Fruit fly (Drosophila melanogaster) whole organism, embryonic: Measurements from ENCODE around the gene PpD6.

Experiments
- Bteb2 ChIP-seq: fragments of 200-800 bp; sonication (Bioruptor generic); optimal IDR thresholded peaks from 2 replicates; lab custom pipeline; 2016; ENCODE audit warnings: missing biosample characterization, missing genetic modification characterization
- CG10462 ChIP-seq: fragments of 200-800 bp; sonication (Bioruptor generic); optimal IDR thresholded peaks from 2 replicates; lab custom pipeline; 2016; ENCODE audit warnings: missing biosample characterization, missing genetic modification characterization
- CG11085 ChIP-seq: fragments of 200-800 bp; sonication (Bioruptor generic); IDR thresholded peaks from 2 replicates; pipeline ENCODE4 v1.3.6; 2022; ENCODE audit warnings: missing biosample characterization, missing genetic modification characterization
- CG12236 ChIP-seq: fragments of 200-800 bp; sonication (Bioruptor generic); optimal IDR thresholded peaks from 2 replicates; lab custom pipeline; 2016; ENCODE audit warnings: missing biosample characterization, missing genetic modification characterization
- CG12744 ChIP-seq: fragments of 200-800 bp; sonication (Bioruptor generic); optimal IDR thresholded peaks from 2 replicates; lab custom pipeline; 2016; ENCODE audit warnings: missing biosample characterization, missing genetic modification characterization
- CG14050 ChIP-seq: fragments of 200-800 bp; sonication (Bioruptor generic); IDR thresholded peaks from 3 replicates; pipeline ENCODE4 v1.3.6; 2022; ENCODE audit warnings: missing biosample characterization, missing genetic modification characterization
- CG15514 ChIP-seq: fragments of 200-800 bp; sonication (Bioruptor generic); optimal IDR thresholded peaks from 3 replicates; lab custom pipeline; 2017; ENCODE audit warnings: missing biosample characterization, missing genetic modification characterization, mild to moderate bottlenecking, moderate library complexity, missing genetic modification reagents
- CG17802 ChIP-seq: fragments of 200-800 bp; sonication (Bioruptor generic); optimal IDR thresholded peaks from 2 replicates; lab custom pipeline; 2018; ENCODE audit warnings: missing biosample characterization, mild to moderate bottlenecking, missing genetic modification characterization, moderate library complexity
- CG1792 ChIP-seq: fragments of 200-800 bp; sonication (Bioruptor generic); optimal IDR thresholded peaks from 2 replicates; lab custom pipeline; 2016; ENCODE audit warnings: missing biosample characterization, missing genetic modification characterization
- CG18476 ChIP-seq: fragments of 200-800 bp; sonication (Bioruptor generic); optimal IDR thresholded peaks from 2 replicates; lab custom pipeline; 2016; ENCODE audit warnings: missing biosample characterization, mild to moderate bottlenecking, missing genetic modification characterization
- CG18599 ChIP-seq: fragments of 200-800 bp; sonication (Bioruptor generic); optimal IDR thresholded peaks from 3 replicates; lab custom pipeline; 2017; ENCODE audit warnings: missing biosample characterization, missing genetic modification characterization, mild to moderate bottlenecking, moderate library complexity, missing genetic modification reagents
- CG34224 ChIP-seq: fragments of 200-800 bp; sonication (Bioruptor generic); IDR thresholded peaks from 3 replicates; pipeline ENCODE4 v1.3.6; 2022; ENCODE audit warnings: missing biosample characterization, missing genetic modification characterization; ENCODE audit not compliant: partially characterized antibody
- CG3726 ChIP-seq: fragments of 200-800 bp; sonication (Bioruptor generic); IDR thresholded peaks from 3 replicates; pipeline ENCODE4, ENCODE4 v1.3.6; 2022; ENCODE audit warnings: missing biosample characterization, missing genetic modification characterization
- CG4617 ChIP-seq: fragments of 200-800 bp; sonication (Bioruptor generic); optimal IDR thresholded peaks from 3 replicates; lab custom pipeline; 2016; ENCODE audit warnings: missing biosample characterization, missing genetic modification characterization, borderline replicate concordance
- CG7786 ChIP-seq: fragments of 200-800 bp; sonication (Bioruptor generic); optimal IDR thresholded peaks from 2 replicates; lab custom pipeline; 2016; ENCODE audit warnings: missing biosample characterization, missing genetic modification characterization
- CG9876 ChIP-seq: fragments of 200-800 bp; sonication (Bioruptor generic); optimal IDR thresholded peaks from 2 replicates; lab custom pipeline; 2016; ENCODE audit warnings: missing biosample characterization, missing genetic modification characterization
- CHES-1-like ChIP-seq: fragments of 200-800 bp; sonication (Bioruptor generic); optimal IDR thresholded peaks from 2 replicates; lab custom pipeline; 2016; ENCODE audit warnings: missing biosample characterization, missing genetic modification characterization
- D19A ChIP-seq: fragments of 200-800 bp; optimal IDR thresholded peaks from 3 replicates; lab custom pipeline; 2019; ENCODE audit warnings: missing biosample characterization, mild to moderate bottlenecking, missing genetic modification characterization, moderate library complexity
- Dbx ChIP-seq: fragments of 200-800 bp; sonication (Bioruptor generic); IDR thresholded peaks from 3 replicates; pipeline ENCODE4 v1.3.6; 2022; ENCODE audit warnings: missing biosample characterization, missing genetic modification characterization
- Doc2 ChIP-seq: fragments of 200-800 bp; sonication (Bioruptor generic); IDR thresholded peaks from 2 replicates; pipeline ENCODE4 v1.3.6; 2022; ENCODE audit warnings: missing biosample characterization, missing genetic modification characterization
- HLH4C ChIP-seq: fragments of 200-800 bp; sonication (Bioruptor generic); IDR thresholded peaks from 3 replicates; pipeline ENCODE4 v1.3.6; 2022; ENCODE audit warnings: missing biosample characterization, missing genetic modification characterization; ENCODE audit not compliant: partially characterized antibody
- HmgZ ChIP-seq: fragments of 200-800 bp; sonication (Bioruptor generic); optimal IDR thresholded peaks from 2 replicates; lab custom pipeline; 2018; ENCODE audit warnings: missing biosample characterization, mild to moderate bottlenecking, missing genetic modification characterization
- Jarid2 ChIP-seq: fragments of 200-800 bp; sonication (Bioruptor generic); optimal IDR thresholded peaks from 3 replicates; lab custom pipeline; 2017; ENCODE audit warnings: mild to moderate bottlenecking, missing biosample characterization, missing genetic modification reagents, missing genetic modification characterization
- Max ChIP-seq: fragments of 200-800 bp; sonication (Bioruptor generic); optimal IDR thresholded peaks from 2 replicates; lab custom pipeline; 2016; ENCODE audit warnings: missing biosample characterization, mild to moderate bottlenecking, missing genetic modification characterization
- Med ChIP-seq: fragments of 200-800 bp; sonication (Bioruptor generic); peaks from one replicate; lab custom pipeline; 2016; ENCODE audit warnings: missing biosample characterization, missing genetic modification characterization, mild to moderate bottlenecking, inconsistent platforms, moderate library complexity
- Rx ChIP-seq: fragments of 200-800 bp; sonication (Bioruptor generic); IDR thresholded peaks from 2 replicates; pipeline ENCODE4 v1.3.6; 2022; ENCODE audit warnings: missing biosample characterization, missing genetic modification characterization
- Taf1 ChIP-seq: fragments of 200-800 bp; sonication (Bioruptor generic); IDR thresholded peaks from 2 replicates; pipeline ENCODE4 v1.3.6; 2022; ENCODE audit warnings: missing biosample characterization, missing genetic modification characterization
- Vsx1 ChIP-seq: fragments of 200-800 bp; sonication (Bioruptor generic); optimal IDR thresholded peaks from 2 replicates; lab custom pipeline; 2017; ENCODE audit warnings: missing biosample characterization, mild to moderate bottlenecking, missing genetic modification characterization, missing genetic modification reagents
- btn ChIP-seq: fragments of 200-800 bp; sonication (Bioruptor generic); optimal IDR thresholded peaks from 2 replicates; lab custom pipeline; 2016; ENCODE audit warnings: missing biosample characterization, missing genetic modification characterization
- dimm ChIP-seq: fragments of 200-800 bp; sonication (Bioruptor generic); IDR thresholded peaks from 2 replicates; pipeline ENCODE4 v1.3.6; 2022; ENCODE audit warnings: missing biosample characterization, missing genetic modification characterization
- eve ChIP-seq, 2 experiments: fragments of >200 bp; optimal IDR thresholded peaks; 2 replicates each; lab custom pipeline; 2017; ENCODE audit warnings: missing biosample characterization in 2 of 2, missing genetic modification characterization in 2 of 2
- fd96Cb ChIP-seq: fragments of 200-800 bp; sonication (Bioruptor generic); optimal IDR thresholded peaks from 2 replicates; lab custom pipeline; 2018; ENCODE audit warnings: missing biosample characterization, mild to moderate bottlenecking, missing genetic modification characterization, moderate library complexity
- gce ChIP-seq: fragments of 200-800 bp; sonication (Bioruptor generic); IDR thresholded peaks from 3 replicates; pipeline ENCODE4 v1.3.6; 2022; ENCODE audit warnings: missing biosample characterization, missing genetic modification characterization
- hbn ChIP-seq: fragments of 200-800 bp; sonication (Bioruptor generic); IDR thresholded peaks from 2 replicates; pipeline ENCODE4 v1.3.6; 2022; ENCODE audit warnings: missing biosample characterization, missing genetic modification characterization; ENCODE audit not compliant: partially characterized antibody
- inv ChIP-seq: fragments of 200-800 bp; sonication (Bioruptor generic); IDR thresholded peaks from 2 replicates; pipeline ENCODE4 v1.3.6; 2022; ENCODE audit warnings: missing biosample characterization, missing genetic modification characterization; ENCODE audit not compliant: partially characterized antibody
- kah ChIP-seq: fragments of 200-800 bp; sonication (Bioruptor generic); optimal IDR thresholded peaks from 2 replicates; lab custom pipeline; 2018; ENCODE audit warnings: missing biosample characterization, mild to moderate bottlenecking, missing genetic modification characterization
- lab ChIP-seq: fragments of 200-800 bp; sonication (Bioruptor generic); optimal IDR thresholded peaks from 3 replicates; lab custom pipeline; 2017; ENCODE audit warnings: missing biosample characterization, missing genetic modification characterization, mild to moderate bottlenecking, moderate library complexity, missing genetic modification reagents
- luna ChIP-seq: fragments of 200-800 bp; sonication (Bioruptor generic); optimal IDR thresholded peaks from 2 replicates; lab custom pipeline; 2016; ENCODE audit warnings: missing biosample characterization, missing genetic modification characterization
- mld ChIP-seq: fragments of 200-800 bp; sonication (Bioruptor generic); IDR thresholded peaks from 3 replicates; pipeline ENCODE4 v1.3.6; 2022; ENCODE audit warnings: missing biosample characterization, missing genetic modification characterization; ENCODE audit not compliant: partially characterized antibody
- oc ChIP-seq: fragments of 200-800 bp; sonication (Bioruptor generic); optimal IDR thresholded peaks from 2 replicates; lab custom pipeline; 2018; ENCODE audit warnings: missing biosample characterization, mild to moderate bottlenecking, missing genetic modification characterization, moderate library complexity
- peb ChIP-seq: fragments of 200-800 bp; sonication (Bioruptor generic); IDR thresholded peaks from 2 replicates; pipeline ENCODE4 v1.3.6; 2022; ENCODE audit warnings: missing biosample characterization, missing genetic modification characterization
- phol ChIP-seq: fragments of 200-800 bp; sonication (Bioruptor generic); optimal IDR thresholded peaks from 3 replicates; lab custom pipeline; 2018; ENCODE audit warnings: missing biosample characterization, mild to moderate bottlenecking, missing genetic modification characterization, moderate library complexity
- pnt ChIP-seq: fragments of 200-800 bp; sonication (Bioruptor generic); optimal IDR thresholded peaks from 3 replicates; lab custom pipeline; 2016; ENCODE audit warnings: missing biosample characterization, missing genetic modification characterization
- sc ChIP-seq, 3 experiments: fragments of >200 bp in 2 of 3; fragments of 200-800 bp in 1 of 3; sonication (Bioruptor generic) in 1 of 3; optimal IDR thresholded peaks; 2 replicates in 2 of 3; 3 replicates in 1 of 3; lab custom pipeline; 2017; ENCODE audit warnings: mild to moderate bottlenecking in 1 of 3, missing biosample characterization in 1 of 3, missing genetic modification characterization in 1 of 3, missing genetic modification reagents in 1 of 3
- sens ChIP-seq: fragments of 200-800 bp; sonication (Bioruptor generic); peaks from one replicate; lab custom pipeline; 2016; ENCODE audit warnings: missing biosample characterization, missing genetic modification characterization
- sens-2 ChIP-seq: fragments of 200-800 bp; sonication (Bioruptor generic); IDR thresholded peaks from 2 replicates; pipeline ENCODE4 v1.3.6; 2022; ENCODE audit warnings: missing biosample characterization, missing genetic modification characterization
- sim ChIP-seq: fragments of 200-800 bp; sonication (Bioruptor generic); IDR thresholded peaks from 2 replicates; pipeline ENCODE4 v1.3.6; 2022; ENCODE audit warnings: missing biosample characterization, missing genetic modification characterization
- sima ChIP-seq: fragments of 200-800 bp; sonication (Bioruptor generic); optimal IDR thresholded peaks from 2 replicates; lab custom pipeline; 2016; ENCODE audit warnings: missing biosample characterization, missing genetic modification characterization
- tup ChIP-seq: fragments of 200-800 bp; sonication (Bioruptor generic); optimal IDR thresholded peaks from 2 replicates; lab custom pipeline; 2016; ENCODE audit warnings: missing biosample characterization, mild to moderate bottlenecking, missing genetic modification characterization, moderate library complexity
- unc-4 ChIP-seq: fragments of 200-800 bp; sonication (Bioruptor generic); IDR thresholded peaks from 2 replicates; pipeline ENCODE4 v1.3.6; 2022; ENCODE audit warnings: missing biosample characterization, missing genetic modification characterization; ENCODE audit not compliant: partially characterized antibody

Gene PpD6

DNA sequence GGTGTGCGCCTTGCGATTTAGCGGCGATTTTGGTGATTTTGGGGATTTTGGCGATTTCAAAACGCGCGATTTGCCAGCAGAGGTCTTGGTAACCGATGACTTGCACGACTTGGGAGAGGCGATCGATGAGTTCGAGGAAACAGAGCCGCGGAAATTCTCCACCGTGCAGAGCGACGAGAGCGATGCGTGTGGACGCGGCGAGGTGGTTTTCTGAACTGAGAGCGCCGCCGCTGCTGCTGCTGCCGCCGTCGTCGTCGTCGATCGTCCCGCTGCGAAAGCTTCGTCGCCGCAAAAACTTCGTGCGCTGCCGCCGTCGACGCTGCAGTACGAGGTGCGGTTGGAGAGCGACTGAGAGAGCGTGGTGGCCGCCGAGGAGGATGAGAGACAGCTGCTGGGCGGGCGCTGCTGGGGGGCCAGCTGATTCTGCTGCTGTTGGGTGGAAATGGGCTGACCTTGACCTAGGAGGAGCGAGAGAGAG, 15.1 kb downstream of the PpD6 start (continued):
- 0 out of 3 replicates have a peak, but pooled peaks have one; percentile 7 for TF ChIP-seq HLH4C (GFP tag; lab: Robert Waterston, UW)
- peak; percentile 30; the same call in 1 of the 2 replicates for TF ChIP-seq unc-4 (GFP tag; lab: Robert Waterston, UW)
- TF ChIP-seq sens (GFP tag; lab: Kevin White, UChicago), result peak; percentile 24
- no peak for TF ChIP-seq sim (GFP tag; lab: Robert Waterston, UW)
- no peak for TF ChIP-seq CHES-1-like (GFP tag; lab: Kevin White, UChicago)
- TF ChIP-seq CG12744, result no peak
- TF ChIP-seq oc, result no peak
- no peak for TF ChIP-seq Vsx1 (GFP tag; lab: Kevin White, UChicago)
- no peak for TF ChIP-seq sima (GFP tag; lab: Kevin White, UChicago)
- no peak for TF ChIP-seq CG3726
- peak; percentile 47; the same call in 2 of the 3 replicates for TF ChIP-seq Dbx (GFP tag; lab: Robert Waterston, UW)
- no peak for TF ChIP-seq Max (GFP tag; lab: Kevin White, UChicago)
- TF ChIP-seq D19A, result no peak
- no peak for TF ChIP-seq peb (GFP tag; lab: Robert Waterston, UW)
- no peak for TF ChIP-seq CG11085 (GFP tag; lab: Robert Waterston, UW)
- TF ChIP-seq CG18599 (GFP tag; lab: Kevin White, UChicago), result no peak
- no peak for TF ChIP-seq inv
- no peak for TF ChIP-seq eve (GFP tag; optimal IDR thresholded peaks at IDR 0.05; lab: Kevin White, UChicago)
- no peak for TF ChIP-seq CG1792 (GFP tag; lab: Kevin White, UChicago)
- TF ChIP-seq luna (GFP tag; lab: Kevin White, UChicago), result no peak
- no peak for TF ChIP-seq pnt (GFP tag; lab: Kevin White, UChicago)
- peak; percentile 70 for TF ChIP-seq CG18476 (GFP tag; lab: Kevin White, UChicago)
- peak; percentile 79 for TF ChIP-seq Med (GFP tag; lab: Kevin White, UChicago)
- no peak for TF ChIP-seq Doc2 (GFP tag; lab: Robert Waterston, UW)
- 0 out of 2 replicates have a peak, but pooled peaks have one; percentile 15 for TF ChIP-seq hbn (GFP tag; lab: Robert Waterston, UW)
- TF ChIP-seq tup, result no peak
- TF ChIP-seq Taf1 (GFP tag; lab: Robert Waterston, UW), result no peak
- TF ChIP-seq mld (GFP tag; lab: Robert Waterston, UW), result no peak
- TF ChIP-seq CG34224 (GFP tag; lab: Robert Waterston, UW), result peak; percentile 67
- no peak for TF ChIP-seq phol (tag; lab: Kevin White, UChicago)
- TF ChIP-seq lab (GFP tag; lab: Kevin White, UChicago), result peak; percentile 37
- no peak for TF ChIP-seq kah (GFP tag; lab: Kevin White, UChicago)
- TF ChIP-seq CG12236 (GFP tag; lab: Kevin White, UChicago), result no peak
- peak; percentile 93 for TF ChIP-seq Jarid2
- TF ChIP-seq gce (GFP tag; lab: Robert Waterston, UW), result no peak
- TF ChIP-seq CG10462 (GFP tag; lab: Kevin White, UChicago), result no peak
- no peak for TF ChIP-seq Bteb2 (GFP tag; lab: Kevin White, UChicago)
- no peak for TF ChIP-seq sc (optimal IDR thresholded peaks at IDR 0.05; lab: Kevin White, UChicago)
- TF ChIP-seq sc (GFP tag; optimal IDR thresholded peaks at IDR 0.05; lab: Kevin White, UChicago), result no peak
- TF ChIP-seq CG15514 (GFP tag; lab: Kevin White, UChicago), result peak; percentile 7
- TF ChIP-seq CG7786 (GFP tag; lab: Kevin White, UChicago), result no peak
- TF ChIP-seq CG4617, result no peak
- TF ChIP-seq btn, result no peak
- no peak for TF ChIP-seq Rx (GFP tag; lab: Robert Waterston, UW)
- TF ChIP-seq CG9876 (GFP tag; lab: Kevin White, UChicago), result no peak
- TF ChIP-seq dimm (GFP tag; lab: Robert Waterston, UW), result no peak
- no peak for TF ChIP-seq CG14050 (GFP tag; lab: Robert Waterston, UW)
- TF ChIP-seq HmgZ, result no peak
- TF ChIP-seq CG17802 (tag; lab: Kevin White, UChicago), result no peak
- no peak for TF ChIP-seq sens-2 (GFP tag; lab: Robert Waterston, UW)
- TF ChIP-seq fd96Cb, result no peak
